Worm (Caenorhabditis elegans): ENCODE measurements around the gene F28E10.4.

ce11 chrIV:4574051-4574450, 6.8 kb upstream of the F28E10.4 start:
- TF ChIP-seq nhr-25 (tag; optimal IDR thresholded peaks at IDR 0.05) (no peak), R02D3.7 (tag; optimal IDR thresholded peaks at IDR 0.05) (no peak), aly-2 (tag; optimal IDR thresholded peaks at IDR 0.05) (no peak), elt-2 (tag; optimal IDR thresholded peaks at IDR 0.05) (no peak), snpc-4 (tag; optimal IDR thresholded peaks at IDR 0.05) (no peak), nhr-11 (tag; optimal IDR thresholded peaks at IDR 0.05) (no peak), unc-62 (GFP tag; optimal IDR thresholded peaks at IDR 0.05) (no peak)

All from whole organism, L3 larva.